Fruit fly (Drosophila melanogaster) whole organism, embryonic: Measurements from ENCODE around the gene CG13248.

Source experiments
- BtbVII ChIP-seq: fragments of 200-800 bp; sonication (Bioruptor generic); optimal IDR thresholded peaks from 3 replicates; lab custom pipeline; 2017; ENCODE audit warnings: missing biosample characterization, mild to moderate bottlenecking, missing genetic modification characterization
- CG12299 ChIP-seq: fragments of 200-800 bp; sonication (Bioruptor generic); optimal IDR thresholded peaks from 2 replicates; lab custom pipeline; 2018; ENCODE audit warnings: missing biosample characterization, mild to moderate bottlenecking, missing genetic modification characterization
- CG12659 ChIP-seq: fragments of 200-800 bp; sonication (Bioruptor generic); optimal IDR thresholded peaks from 3 replicates; lab custom pipeline; 2017; ENCODE audit warnings: mild to moderate bottlenecking, missing biosample characterization, missing genetic modification reagents, missing genetic modification characterization
- CG12769 ChIP-seq: fragments of 200-800 bp; sonication (Bioruptor generic); optimal IDR thresholded peaks from 2 replicates; lab custom pipeline; 2019; ENCODE audit warnings: missing biosample characterization, mild to moderate bottlenecking, missing genetic modification characterization, moderate library complexity
- CG14667 ChIP-seq: fragments of 200-800 bp; sonication (Bioruptor generic); IDR thresholded peaks from 2 replicates; pipeline ENCODE4 v1.3.6; 2022; ENCODE audit warnings: missing biosample characterization, missing genetic modification characterization
- CG17359 ChIP-seq: fragments of 200-800 bp; sonication (Bioruptor generic); optimal IDR thresholded peaks from 3 replicates; lab custom pipeline; 2018; ENCODE audit warnings: missing biosample characterization, mild to moderate bottlenecking, missing genetic modification characterization, moderate library complexity
- CG2129 ChIP-seq: fragments of 200-800 bp; sonication (Bioruptor generic); IDR thresholded peaks from 2 replicates; pipeline ENCODE4 v1.3.6; 2022; ENCODE audit warnings: missing biosample characterization, missing genetic modification characterization; ENCODE audit not compliant: partially characterized antibody
- CG30431 ChIP-seq: fragments of 200-800 bp; sonication (Bioruptor generic); optimal IDR thresholded peaks from 2 replicates; lab custom pipeline; 2017; ENCODE audit warnings: missing biosample characterization, missing genetic modification characterization
- CG31441 ChIP-seq: fragments of 200-800 bp; sonication (Bioruptor generic); IDR thresholded peaks from 2 replicates; pipeline ENCODE4 v1.3.6; 2022; ENCODE audit warnings: missing biosample characterization, missing genetic modification characterization
- CG5953 ChIP-seq: fragments of 200-800 bp; sonication (Bioruptor generic); IDR thresholded peaks from 2 replicates; pipeline ENCODE4 v1.3.6; 2022; ENCODE audit warnings: missing biosample characterization, missing genetic modification characterization
- CG7357 ChIP-seq: fragments of 200-800 bp; sonication (Bioruptor generic); IDR thresholded peaks from 3 replicates; pipeline ENCODE4 v1.3.6; 2022; ENCODE audit warnings: missing biosample characterization, missing genetic modification characterization
- CG7556 ChIP-seq: fragments of 200-800 bp; sonication (Bioruptor generic); optimal IDR thresholded peaks from 2 replicates; lab custom pipeline; 2017; ENCODE audit warnings: missing biosample characterization, mild to moderate bottlenecking, missing genetic modification characterization
- CG7839 ChIP-seq: fragments of 200-800 bp; sonication (Bioruptor generic); optimal IDR thresholded peaks from 3 replicates; lab custom pipeline; 2018; ENCODE audit warnings: missing biosample characterization, mild to moderate bottlenecking, missing genetic modification characterization, moderate library complexity
- CG8359 ChIP-seq: fragments of 200-800 bp; sonication (Bioruptor generic); optimal IDR thresholded peaks from 2 replicates; lab custom pipeline; 2017; ENCODE audit warnings: missing biosample characterization, mild to moderate bottlenecking, missing genetic modification characterization, borderline replicate concordance
- CG8924 ChIP-seq: fragments of 200-800 bp; optimal IDR thresholded peaks from 3 replicates; lab custom pipeline; 2019; ENCODE audit warnings: missing biosample characterization, mild to moderate bottlenecking, missing genetic modification characterization, moderate library complexity
- CG9817 ChIP-seq: fragments of 200-800 bp; sonication (Bioruptor generic); optimal IDR thresholded peaks from 2 replicates; lab custom pipeline; 2018; ENCODE audit warnings: missing biosample characterization, mild to moderate bottlenecking, missing genetic modification characterization, moderate library complexity
- CG9876 ChIP-seq: fragments of 200-800 bp; sonication (Bioruptor generic); optimal IDR thresholded peaks from 2 replicates; lab custom pipeline; 2016; ENCODE audit warnings: missing biosample characterization, missing genetic modification characterization
- CHES-1-like ChIP-seq: fragments of 200-800 bp; sonication (Bioruptor generic); optimal IDR thresholded peaks from 2 replicates; lab custom pipeline; 2016; ENCODE audit warnings: missing biosample characterization, missing genetic modification characterization
- E2f2 ChIP-seq: fragments of 200-800 bp; sonication (Bioruptor generic); IDR thresholded peaks from 2 replicates; pipeline ENCODE4 v1.3.6; 2022; ENCODE audit warnings: missing biosample characterization, missing genetic modification characterization
- Fer1 ChIP-seq: fragments of 200-800 bp; sonication (Bioruptor generic); optimal IDR thresholded peaks from 2 replicates; lab custom pipeline; 2017; ENCODE audit warnings: missing biosample characterization, mild to moderate bottlenecking, missing genetic modification characterization
- Hand ChIP-seq: fragments of 200-800 bp; sonication (Bioruptor generic); optimal IDR thresholded peaks from 2 replicates; lab custom pipeline; 2017; ENCODE audit warnings: mild to moderate bottlenecking, missing biosample characterization, missing genetic modification reagents, missing genetic modification characterization
- Hey ChIP-seq: fragments of 200-800 bp; sonication (Bioruptor generic); optimal IDR thresholded peaks from 3 replicates; lab custom pipeline; 2018; ENCODE audit warnings: missing biosample characterization, mild to moderate bottlenecking, missing genetic modification characterization
- Hr51 ChIP-seq, 2 experiments: fragments of 200-800 bp; sonication (Bioruptor generic); optimal IDR thresholded peaks; 2 replicates in 1 of 2; 3 replicates in 1 of 2; lab custom pipeline; 2016 to 2018; ENCODE audit warnings: missing biosample characterization in 2 of 2, missing genetic modification characterization in 2 of 2, mild to moderate bottlenecking in 1 of 2, moderate library complexity in 1 of 2
- Jarid2 ChIP-seq: fragments of 200-800 bp; sonication (Bioruptor generic); optimal IDR thresholded peaks from 3 replicates; lab custom pipeline; 2017; ENCODE audit warnings: mild to moderate bottlenecking, missing biosample characterization, missing genetic modification reagents, missing genetic modification characterization
- Mad ChIP-seq: fragments of 200-800 bp; sonication (Bioruptor generic); optimal IDR thresholded peaks from 2 replicates; lab custom pipeline; 2016; ENCODE audit warnings: missing biosample characterization, missing genetic modification characterization
- NfI ChIP-seq: fragments of 200-800 bp; sonication (Bioruptor generic); optimal IDR thresholded peaks from 3 replicates; lab custom pipeline; 2018; ENCODE audit warnings: missing biosample characterization, mild to moderate bottlenecking, missing genetic modification characterization, moderate library complexity
- Trl ChIP-seq, 3 experiments: fragments of >200 bp in 2 of 3; fragments of 200-800 bp in 1 of 3; sonication (Bioruptor generic) in 1 of 3; optimal IDR thresholded peaks; 2 replicates in 1 of 3; 3 replicates in 2 of 3; lab custom pipeline; 2016 to 2017; ENCODE audit warnings: missing biosample characterization in 1 of 3, missing genetic modification characterization in 1 of 3
- Vsx1 ChIP-seq: fragments of 200-800 bp; sonication (Bioruptor generic); optimal IDR thresholded peaks from 2 replicates; lab custom pipeline; 2017; ENCODE audit warnings: missing biosample characterization, mild to moderate bottlenecking, missing genetic modification characterization, missing genetic modification reagents
- bcd ChIP-seq: fragments of 200-800 bp; sonication (Bioruptor generic); optimal IDR thresholded peaks from 2 replicates; lab custom pipeline; 2017; ENCODE audit warnings: missing biosample characterization, mild to moderate bottlenecking, missing genetic modification characterization
- bsh ChIP-seq, 2 experiments: fragments of 200-800 bp; sonication (Bioruptor generic); optimal IDR thresholded peaks; 2 replicates each; lab custom pipeline; 2017 to 2018; ENCODE audit warnings: mild to moderate bottlenecking in 2 of 2, missing biosample characterization in 2 of 2, missing genetic modification characterization in 2 of 2, moderate library complexity in 1 of 2
- cas ChIP-seq: fragments of 200-800 bp; sonication (Bioruptor generic); IDR thresholded peaks from 2 replicates; pipeline ENCODE4 v1.3.6; 2022; ENCODE audit warnings: missing biosample characterization, missing genetic modification characterization
- cg ChIP-seq: fragments of 200-800 bp; sonication (Bioruptor generic); optimal IDR thresholded peaks from 3 replicates; lab custom pipeline; 2019; ENCODE audit warnings: missing biosample characterization, mild to moderate bottlenecking, missing genetic modification characterization, moderate library complexity
- da ChIP-seq: fragments of 200-800 bp; sonication (Bioruptor generic); optimal IDR thresholded peaks from 2 replicates; lab custom pipeline; 2016; ENCODE audit warnings: missing biosample characterization, missing genetic modification characterization
- emc ChIP-seq: fragments of 200-800 bp; sonication (Bioruptor generic); optimal IDR thresholded peaks from 2 replicates; lab custom pipeline; 2016; ENCODE audit warnings: missing biosample characterization, missing genetic modification characterization
- eve ChIP-seq, 2 experiments: fragments of >200 bp; optimal IDR thresholded peaks; 2 replicates each; lab custom pipeline; 2017; ENCODE audit warnings: missing biosample characterization in 2 of 2, missing genetic modification characterization in 2 of 2
- exex ChIP-seq: fragments of 200-800 bp; sonication (Bioruptor generic); optimal IDR thresholded peaks from 4 replicates; lab custom pipeline; 2018; ENCODE audit warnings: missing biosample characterization, mild to moderate bottlenecking, missing genetic modification characterization, moderate library complexity
- gcm ChIP-seq: fragments of 200-800 bp; sonication (Bioruptor generic); optimal IDR thresholded peaks from 2 replicates; lab custom pipeline; 2019; ENCODE audit warnings: missing biosample characterization, mild to moderate bottlenecking, missing genetic modification characterization, moderate library complexity
- gem ChIP-seq: fragments of 200-800 bp; sonication (Bioruptor generic); optimal IDR thresholded peaks from 2 replicates; lab custom pipeline; 2019; ENCODE audit warnings: missing biosample characterization, mild to moderate bottlenecking, missing genetic modification characterization, moderate library complexity
- grau ChIP-seq: fragments of 200-800 bp; optimal IDR thresholded peaks from 3 replicates; lab custom pipeline; 2019; ENCODE audit warnings: missing biosample characterization, mild to moderate bottlenecking, missing genetic modification characterization, moderate library complexity
- gt ChIP-seq: fragments of 200-800 bp; sonication (Bioruptor generic); IDR thresholded peaks from 2 replicates; pipeline ENCODE4 v1.3.6; 2022; ENCODE audit warnings: missing biosample characterization, missing genetic modification characterization
- klu ChIP-seq: fragments of 200-800 bp; sonication (Bioruptor generic); IDR thresholded peaks from 2 replicates; pipeline ENCODE4 v1.3.6; 2022; ENCODE audit warnings: missing biosample characterization, missing genetic modification characterization
- mirr ChIP-seq: fragments of 200-800 bp; sonication (Bioruptor generic); optimal IDR thresholded peaks from 3 replicates; lab custom pipeline; 2018; ENCODE audit warnings: missing biosample characterization, mild to moderate bottlenecking, missing genetic modification characterization
- nerfin-1 ChIP-seq: fragments of 200-800 bp; sonication (Bioruptor generic); optimal IDR thresholded peaks from 3 replicates; lab custom pipeline; 2019; ENCODE audit warnings: missing biosample characterization, mild to moderate bottlenecking, missing genetic modification characterization, moderate library complexity
- nom ChIP-seq: fragments of 200-800 bp; sonication (Bioruptor generic); optimal IDR thresholded peaks from 2 replicates; lab custom pipeline; 2017; ENCODE audit warnings: missing biosample characterization, missing genetic modification characterization, mild to moderate bottlenecking, moderate library complexity, missing genetic modification reagents
- so ChIP-seq: fragments of 200-800 bp; sonication (Bioruptor generic); IDR thresholded peaks from 3 replicates; pipeline ENCODE4 v1.3.6; 2022; ENCODE audit warnings: missing biosample characterization, missing genetic modification characterization
- sr ChIP-seq: fragments of 200-800 bp; sonication (Bioruptor generic); IDR thresholded peaks from 3 replicates; pipeline ENCODE4 v1.3.6; 2022; ENCODE audit warnings: missing biosample characterization, missing genetic modification characterization
- ssp ChIP-seq: fragments of 200-800 bp; sonication (Bioruptor generic); IDR thresholded peaks from 2 replicates; pipeline ENCODE4 v1.3.6; 2022; ENCODE audit warnings: missing biosample characterization, missing genetic modification characterization
- tll ChIP-seq, 2 experiments: fragments of 200-800 bp in 1 of 2; fragments of >200 bp in 1 of 2; sonication (Bioruptor generic) in 1 of 2; optimal IDR thresholded peaks; 2 replicates each; lab custom pipeline; 2017 to 2019; ENCODE audit warnings: missing biosample characterization in 2 of 2, missing genetic modification characterization in 2 of 2, mild to moderate bottlenecking in 1 of 2, moderate library complexity in 1 of 2
- usp ChIP-seq: fragments of >200 bp; optimal IDR thresholded peaks from 2 replicates; lab custom pipeline; 2017; ENCODE audit warnings: missing biosample characterization, missing genetic modification characterization
- vfl ChIP-seq: fragments of 200-800 bp; sonication (Bioruptor generic); optimal IDR thresholded peaks from 2 replicates; lab custom pipeline; 2016; ENCODE audit warnings: missing biosample characterization, missing genetic modification characterization

Gene CG13248

dm6 chr3L:20447957-20448356 lies 37.6 kb upstream of the CG13248 start (continued):
- no peak for TF ChIP-seq sr
- TF ChIP-seq nerfin-1 (tag; lab: Kevin White, UChicago), result peak; percentile 21
- TF ChIP-seq cas (GFP tag; lab: Robert Waterston, UW), result no peak
- TF ChIP-seq CG7839, result peak; percentile 2
- TF ChIP-seq vfl, result no peak
- no peak for TF ChIP-seq CG14667 (GFP tag; lab: Robert Waterston, UW)
- peak in 1 of 2 experiments; percentile 5 for TF ChIP-seq Hr51 (GFP tag; optimal IDR thresholded peaks at IDR 0.05; lab: Kevin White, UChicago)
- peak; percentile 75 for TF ChIP-seq Fer1 (GFP tag; lab: Kevin White, UChicago)
- peak; percentile 45 for TF ChIP-seq NfI
- no peak for TF ChIP-seq CG12769 (tag; lab: Kevin White, UChicago)
- peak; percentile 20 for TF ChIP-seq Hand (GFP tag; lab: Kevin White, UChicago)
- peak; percentile 16 for TF ChIP-seq CG17359 (tag; lab: Kevin White, UChicago)
- TF ChIP-seq CG9876, result no peak
- TF ChIP-seq CG8924 (tag; lab: Kevin White, UChicago), result peak; percentile 26
- TF ChIP-seq CHES-1-like (GFP tag; lab: Kevin White, UChicago), result no peak
- TF ChIP-seq exex (tag; lab: Kevin White, UChicago), result peak; percentile 28
- TF ChIP-seq Trl (optimal IDR thresholded peaks at IDR 0.05; lab: Kevin White, UChicago), result no peak
- TF ChIP-seq Trl (GFP tag; optimal IDR thresholded peaks at IDR 0.05; lab: Kevin White, UChicago), result no peak
- TF ChIP-seq Vsx1 (GFP tag; lab: Kevin White, UChicago), result peak; percentile 69
- TF ChIP-seq CG12659 (GFP tag; lab: Kevin White, UChicago), result peak; percentile 23
- no peak for TF ChIP-seq Hey (tag; lab: Kevin White, UChicago)
- no peak for TF ChIP-seq ssp (GFP tag; lab: Robert Waterston, UW)
- no peak for TF ChIP-seq da (GFP tag; lab: Kevin White, UChicago)
- TF ChIP-seq grau (tag; lab: Kevin White, UChicago), result peak; percentile 1
- no peak for TF ChIP-seq E2f2 (GFP tag; lab: Robert Waterston, UW)
- peak; percentile 36 for TF ChIP-seq CG8359 (GFP tag; lab: Kevin White, UChicago)
- peak; percentile 12; the same call in 1 of the 3 replicates for TF ChIP-seq so
- peak; percentile 29 for TF ChIP-seq CG9817 (tag; lab: Kevin White, UChicago)
- TF ChIP-seq eve (GFP tag; optimal IDR thresholded peaks at IDR 0.05; lab: Kevin White, UChicago), result no peak
- TF ChIP-seq CG7556, result no peak
- TF ChIP-seq CG30431 (GFP tag; lab: Kevin White, UChicago), result no peak
- TF ChIP-seq klu (GFP tag; lab: Robert Waterston, UW), result no peak
- TF ChIP-seq Mad, result no peak
- TF ChIP-seq mirr (GFP tag; lab: Kevin White, UChicago), result peak; percentile 20
- peak; percentile 49 for TF ChIP-seq CG12299 (tag; lab: Kevin White, UChicago)
- TF ChIP-seq emc, result no peak
- TF ChIP-seq CG31441 (GFP tag; lab: Robert Waterston, UW), result peak; percentile 25; the same call in 1 of the 2 replicates
- no peak for TF ChIP-seq usp
- TF ChIP-seq gem, result peak; percentile 27
- peak; percentile 82 for TF ChIP-seq BtbVII
- TF ChIP-seq CG7357 (GFP tag; lab: Robert Waterston, UW), result no peak
- TF ChIP-seq nom (GFP tag; lab: Kevin White, UChicago), result peak; percentile 37
- TF ChIP-seq CG5953 (GFP tag; lab: Robert Waterston, UW), result no peak
- TF ChIP-seq bsh (GFP tag; optimal IDR thresholded peaks at IDR 0.05; lab: Kevin White, UChicago), result peak in 1 of 2 experiments; percentile 5
- TF ChIP-seq tll (GFP tag; optimal IDR thresholded peaks at IDR 0.05; lab: Kevin White, UChicago), result no peak
- TF ChIP-seq CG2129 (GFP tag; lab: Robert Waterston, UW), result no peak
- TF ChIP-seq cg (GFP tag; lab: Kevin White, UChicago), result no peak
- TF ChIP-seq bcd (GFP tag; lab: Kevin White, UChicago), result no peak
- TF ChIP-seq gt (GFP tag; lab: Robert Waterston, UW), result no peak
- peak; percentile 55 for TF ChIP-seq gcm
- TF ChIP-seq Jarid2 (GFP tag; lab: Kevin White, UChicago), result peak; percentile 0
